Worm (Caenorhabditis elegans) whole organism, mixed stage, embryonic: Measurements from ENCODE around the gene cal-2.

ENCODE experiments used
- M03D4.4 ChIP-seq: sonication (generic microtip); optimal IDR thresholded peaks from 2 replicates; lab custom pipeline; 2017; ENCODE audit warnings: mild to moderate bottlenecking, missing genetic modification characterization, missing compliant biosample characterization
- blmp-1 ChIP-seq: fragments of 150-350 bp; optimal IDR thresholded peaks from 2 replicates; lab custom pipeline; 2014; ENCODE audit warnings: missing biosample characterization, missing genetic modification characterization
- ceh-39 ChIP-seq: fragments of 150-350 bp; optimal IDR thresholded peaks from 2 replicates; lab custom pipeline; 2014; ENCODE audit warnings: missing biosample characterization, missing genetic modification characterization
- ceh-43 ChIP-seq: fragments of 200-800 bp; sonication (Bioruptor generic); optimal IDR thresholded peaks from 2 replicates; lab custom pipeline; 2018; ENCODE audit warnings: mild to moderate bottlenecking, missing genetic modification characterization, moderate library complexity, missing compliant biosample characterization
- ces-1 ChIP-seq: fragments of 150-350 bp; optimal IDR thresholded peaks from 2 replicates; lab custom pipeline; 2014; ENCODE audit warnings: missing biosample characterization, missing genetic modification reagents, missing genetic modification characterization
- cnd-1 ChIP-seq: fragments of 200-800 bp; sonication (Bioruptor generic); optimal IDR thresholded peaks from 2 replicates; lab custom pipeline; 2018; ENCODE audit warnings: mild to moderate bottlenecking, missing genetic modification characterization, missing compliant biosample characterization
- drap-1 ChIP-seq: fragments of 200-800 bp; sonication (Bioruptor generic); optimal IDR thresholded peaks from 3 replicates; lab custom pipeline; 2018; ENCODE audit warnings: mild to moderate bottlenecking, missing genetic modification characterization, missing compliant biosample characterization
- elt-1 ChIP-seq: sonication (generic microtip); optimal IDR thresholded peaks from 2 replicates; lab custom pipeline; 2017; ENCODE audit warnings: missing genetic modification characterization, mild to moderate bottlenecking, missing compliant biosample characterization, antibody characterized with exemption, moderate library complexity, borderline replicate concordance; ENCODE audit not compliant: insufficient read depth
- elt-3 ChIP-seq: fragments of 150-350 bp; optimal IDR thresholded peaks from 2 replicates; lab custom pipeline; 2014; ENCODE audit warnings: missing biosample characterization, missing genetic modification characterization
- flh-1 ChIP-seq: fragments of 200-800 bp; sonication (Bioruptor generic); optimal IDR thresholded peaks from 2 replicates; lab custom pipeline; 2018; ENCODE audit warnings: mild to moderate bottlenecking, missing genetic modification characterization, moderate library complexity, missing compliant biosample characterization
- ham-2 ChIP-seq: fragments of 200-800 bp; sonication (Bioruptor generic); optimal IDR thresholded peaks from 2 replicates; lab custom pipeline; 2018; ENCODE audit warnings: mild to moderate bottlenecking, missing genetic modification characterization, missing compliant biosample characterization
- hlh-1 ChIP-seq: fragments of 150-350 bp; optimal IDR thresholded peaks from 2 replicates; lab custom pipeline; 2014; ENCODE audit warnings: missing biosample characterization, missing genetic modification reagents, missing genetic modification characterization
- lsy-2 ChIP-seq: fragments of 150-350 bp; optimal IDR thresholded peaks from 2 replicates; lab custom pipeline; 2014; ENCODE audit warnings: missing biosample characterization, missing genetic modification characterization
- mep-1 ChIP-seq: fragments of 150-350 bp; optimal IDR thresholded peaks from 2 replicates; lab custom pipeline; 2017; ENCODE audit warnings: missing biosample characterization, missing genetic modification reagents, missing genetic modification characterization, inconsistent platforms
- mls-2 ChIP-seq: sonication (generic microtip); optimal IDR thresholded peaks from 2 replicates; lab custom pipeline; 2016; ENCODE audit warnings: mild to moderate bottlenecking, missing genetic modification characterization, moderate library complexity, missing compliant biosample characterization
- nhr-12 ChIP-seq: fragments of 150-350 bp; optimal IDR thresholded peaks from 2 replicates; lab custom pipeline; 2014; ENCODE audit warnings: missing biosample characterization, missing genetic modification characterization
- nhr-2 ChIP-seq: fragments of 150-350 bp; optimal IDR thresholded peaks from 2 replicates; lab custom pipeline; 2014; ENCODE audit warnings: missing biosample characterization, missing genetic modification characterization
- nhr-237 ChIP-seq: fragments of 150-350 bp; optimal IDR thresholded peaks from 2 replicates; lab custom pipeline; 2014; ENCODE audit warnings: missing biosample characterization, missing genetic modification characterization
- nhr-28 ChIP-seq: fragments of 150-350 bp; optimal IDR thresholded peaks from 2 replicates; lab custom pipeline; 2014; ENCODE audit warnings: missing biosample characterization, missing genetic modification characterization
- nhr-76 ChIP-seq: sonication (generic microtip); optimal IDR thresholded peaks from 2 replicates; lab custom pipeline; 2017; ENCODE audit warnings: missing biosample characterization, missing genetic modification characterization
- pha-4 ChIP-seq: fragments of 150-350 bp; optimal IDR thresholded peaks from 2 replicates; lab custom pipeline; 2018; ENCODE audit warnings: missing biosample characterization, missing genetic modification reagents, missing genetic modification characterization
- sem-2 ChIP-seq: fragments of 200-800 bp; sonication (Bioruptor generic); optimal IDR thresholded peaks from 2 replicates; lab custom pipeline; 2018; ENCODE audit warnings: mild to moderate bottlenecking, missing genetic modification characterization, missing compliant biosample characterization
- snpc-4 ChIP-seq: fragments of 150-350 bp; optimal IDR thresholded peaks from 2 replicates; lab custom pipeline; 2014; ENCODE audit warnings: missing biosample characterization, missing genetic modification characterization
- sptf-1 ChIP-seq: sonication (generic microtip); optimal IDR thresholded peaks from 2 replicates; lab custom pipeline; 2017; ENCODE audit warnings: mild to moderate bottlenecking, missing genetic modification characterization, moderate library complexity, missing compliant biosample characterization
- tbx-8 ChIP-seq: fragments of 200-800 bp; sonication (Bioruptor generic); optimal IDR thresholded peaks from 2 replicates; lab custom pipeline; 2018; ENCODE audit warnings: mild to moderate bottlenecking, missing genetic modification characterization, moderate library complexity, missing compliant biosample characterization
- unc-120 ChIP-seq: sonication (generic microtip); optimal IDR thresholded peaks from 2 replicates; lab custom pipeline; 2017; ENCODE audit warnings: missing genetic modification characterization, missing compliant biosample characterization; ENCODE audit not compliant: poor library complexity, severe bottlenecking
- unc-39 ChIP-seq: fragments of 150-350 bp; optimal IDR thresholded peaks from 2 replicates; lab custom pipeline; 2014; ENCODE audit warnings: missing biosample characterization, missing genetic modification characterization
- unc-62 ChIP-seq: fragments of 150-350 bp; optimal IDR thresholded peaks from 2 replicates; lab custom pipeline; 2014; ENCODE audit warnings: missing biosample characterization, missing genetic modification reagents, missing genetic modification characterization
- zip-8 ChIP-seq: fragments of 150-350 bp; optimal IDR thresholded peaks from 2 replicates; lab custom pipeline; 2014; ENCODE audit warnings: missing biosample characterization, missing genetic modification characterization
- ztf-11 ChIP-seq: fragments of 150-350 bp; optimal IDR thresholded peaks from 2 replicates; lab custom pipeline; 2014; ENCODE audit warnings: missing biosample characterization, missing genetic modification characterization

The cal-2 gene

DNA sequence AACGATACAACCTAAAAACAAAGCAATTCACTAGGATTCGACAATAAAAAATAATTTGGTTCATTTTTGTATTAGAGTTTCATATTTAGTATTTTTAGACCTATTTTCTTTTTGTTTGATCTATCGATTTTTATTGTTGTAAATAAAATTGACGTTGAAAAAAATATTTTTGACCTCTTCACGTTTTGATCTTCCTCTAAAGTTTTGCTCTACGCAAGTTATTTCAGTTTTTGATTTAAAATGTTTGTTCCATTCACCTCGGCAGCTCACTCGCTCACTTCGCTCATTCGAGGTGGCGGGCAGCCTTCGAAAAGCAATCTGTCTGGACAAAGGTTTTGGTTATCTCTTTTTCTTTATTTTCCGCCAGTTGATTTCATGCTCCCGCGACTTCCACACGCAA lies 29.8 kb upstream of the cal-2 start, which contains the start of gene enol-1:
TSS of gene enol-1 (plus strand) at position 235 of the 400 bp plus-strand sequence.
- TF ChIP-seq ceh-43 (GFP tag; lab: Kevin White, UChicago) (no peak), blmp-1 (tag; lab: Kevin White, UChicago) (no peak), hlh-1 (tag; lab: Kevin White, UChicago) (no peak), M03D4.4 (tag; lab: Kevin White, UChicago) (no peak), nhr-237 (tag; lab: Kevin White, UChicago) (no peak), nhr-28 (tag; lab: Kevin White, UChicago) (no peak), zip-8 (tag; lab: Kevin White, UChicago) (no peak), elt-3 (no peak), ceh-39 (no peak), unc-120 (tag; lab: Kevin White, UChicago) (no peak), flh-1 (GFP tag; lab: Kevin White, UChicago) (no peak), sem-2 (GFP tag; lab: Kevin White, UChicago) (no peak), nhr-2 (tag; lab: Kevin White, UChicago) (no peak), sptf-1 (tag; lab: Kevin White, UChicago) (no peak), mls-2 (tag; lab: Kevin White, UChicago) (no peak), nhr-76 (no peak)

DNA sequence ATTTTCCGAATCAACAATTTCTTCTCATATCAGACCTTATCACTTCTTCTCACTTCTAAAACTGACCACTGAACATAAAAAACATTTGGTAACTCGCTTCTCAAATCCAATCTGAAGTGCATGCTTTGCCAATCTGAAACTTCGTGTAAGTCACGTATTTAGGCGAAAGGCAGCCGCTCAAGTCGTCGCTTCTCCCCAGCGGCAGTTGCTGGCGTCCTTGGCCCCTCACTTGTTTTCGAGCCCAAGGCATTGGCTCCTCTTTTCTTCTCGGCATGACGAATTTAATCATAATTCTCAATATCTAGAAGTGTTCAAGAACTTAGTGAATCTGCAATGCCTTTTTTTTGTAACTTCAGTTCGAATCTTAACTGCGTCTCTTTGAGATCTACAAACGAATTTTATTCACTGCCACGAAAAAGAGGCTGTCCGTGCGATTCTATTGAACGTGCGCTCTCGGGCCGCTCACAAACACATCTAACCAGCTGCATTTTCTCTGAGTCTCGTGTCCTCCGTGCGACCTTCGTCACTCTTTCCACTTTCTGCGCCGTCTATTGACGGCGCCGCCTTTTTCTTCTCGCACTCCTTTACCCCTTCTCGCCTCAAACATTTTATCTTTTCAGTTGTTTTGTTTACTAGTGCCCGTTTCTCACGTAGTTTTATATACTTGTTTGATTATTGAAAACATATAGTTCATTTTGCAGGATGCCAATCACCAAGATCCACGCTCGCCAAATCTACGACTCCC lies 28.9 kb upstream of the cal-2 start:
- TF ChIP-seq ham-2 (GFP tag; lab: Kevin White, UChicago) = no peak
- TF ChIP-seq elt-3 = no peak
- no peak for TF ChIP-seq snpc-4 (tag; lab: Kevin White, UChicago)
- no peak for TF ChIP-seq ceh-43 (GFP tag; lab: Kevin White, UChicago)
- TF ChIP-seq flh-1 (GFP tag; lab: Kevin White, UChicago) = no peak
- TF ChIP-seq elt-1 (tag; lab: Kevin White, UChicago) = no peak
- TF ChIP-seq nhr-2 (tag; lab: Kevin White, UChicago) = no peak
- no peak for TF ChIP-seq hlh-1 (tag; lab: Kevin White, UChicago)
- TF ChIP-seq sptf-1 (tag; lab: Kevin White, UChicago) = no peak
- TF ChIP-seq nhr-76 = no peak
- no peak for TF ChIP-seq lsy-2 (tag; lab: Kevin White, UChicago)
- no peak for TF ChIP-seq nhr-12 (tag; lab: Kevin White, UChicago)

DNA sequence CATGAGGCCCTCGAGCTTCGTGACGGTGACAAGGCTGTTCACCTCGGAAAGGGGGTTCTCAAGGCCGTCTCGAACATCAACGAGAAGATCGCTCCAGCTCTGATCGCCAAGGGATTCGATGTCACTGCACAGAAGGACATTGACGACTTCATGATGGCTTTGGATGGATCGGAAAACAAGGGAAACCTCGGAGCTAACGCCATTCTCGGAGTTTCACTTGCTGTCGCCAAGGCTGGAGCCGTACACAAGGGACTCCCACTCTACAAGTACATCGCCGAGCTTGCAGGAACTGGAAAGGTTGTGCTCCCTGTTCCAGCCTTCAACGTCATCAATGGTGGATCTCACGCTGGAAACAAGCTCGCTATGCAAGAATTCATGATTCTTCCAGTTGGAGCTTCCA lies 28.1 kb upstream of the cal-2 start:
- TF ChIP-seq ceh-39 (no peak), unc-39 (tag; lab: Kevin White, UChicago) (no peak), snpc-4 (tag; lab: Kevin White, UChicago) (no peak), sem-2 (GFP tag; lab: Kevin White, UChicago) (no peak), tbx-8 (GFP tag; lab: Kevin White, UChicago) (no peak), nhr-28 (tag; lab: Kevin White, UChicago) (no peak), blmp-1 (tag; lab: Kevin White, UChicago) (no peak), ztf-11 (tag; lab: Kevin White, UChicago) (no peak), unc-62 (no peak), ces-1 (GFP tag; lab: Kevin White, UChicago) (no peak), elt-3 (no peak), ham-2 (GFP tag; lab: Kevin White, UChicago) (no peak), nhr-2 (tag; lab: Kevin White, UChicago) (no peak), cnd-1 (tag; lab: Kevin White, UChicago) (no peak), nhr-237 (tag; lab: Kevin White, UChicago) (no peak), ceh-43 (GFP tag; lab: Kevin White, UChicago) (no peak), drap-1 (GFP tag; lab: Kevin White, UChicago) (no peak), flh-1 (GFP tag; lab: Kevin White, UChicago) (no peak)
- TF ChIP-seq, all 35 proteins: peak for 0

DNA sequence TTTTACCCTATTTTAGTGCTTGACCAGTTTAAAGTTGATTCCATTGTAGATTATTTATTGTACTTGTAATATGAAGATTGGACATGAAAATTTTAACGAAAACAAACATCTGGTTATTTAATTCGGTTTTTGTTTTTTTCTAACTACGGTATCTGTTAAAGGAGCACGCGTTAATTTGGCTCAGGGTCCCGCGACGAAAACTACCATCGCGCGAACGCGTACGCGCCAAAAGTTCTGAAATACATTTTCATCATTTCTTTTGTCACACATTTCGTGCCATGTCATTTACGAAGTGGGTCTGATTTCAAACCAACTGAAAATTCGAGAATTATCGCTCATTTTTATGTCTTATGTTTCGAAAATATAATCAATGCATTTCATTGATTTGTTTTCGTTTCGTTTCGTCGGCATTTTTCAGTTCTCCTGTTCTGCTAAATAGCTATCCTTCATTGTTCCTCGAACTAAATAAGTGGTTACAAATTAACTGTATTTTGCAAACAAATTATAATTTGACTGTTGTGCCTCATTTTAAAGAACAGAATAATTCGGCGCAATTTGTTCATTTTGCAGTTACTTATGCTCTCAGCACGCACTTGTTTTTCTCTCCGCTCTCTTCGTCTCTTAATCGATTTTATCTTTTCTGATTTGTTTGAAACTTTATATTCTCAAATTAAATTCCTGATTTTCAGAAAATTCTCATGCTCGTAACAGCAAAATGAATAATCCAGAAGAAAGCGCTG lies 26.7 kb upstream of the cal-2 start, which contains the start of gene T21B10.3:
TSS of gene T21B10.3 (plus strand) at position 690 of the 740 bp plus-strand sequence.
- TF ChIP-seq unc-62 (no peak), nhr-2 (tag; lab: Kevin White, UChicago) (no peak), tbx-8 (GFP tag; lab: Kevin White, UChicago) (no peak), ces-1 (GFP tag; lab: Kevin White, UChicago) (no peak), mls-2 (tag; lab: Kevin White, UChicago) (no peak), pha-4 (tag; lab: Kevin White, UChicago) (no peak), unc-39 (tag; lab: Kevin White, UChicago) (no peak), zip-8 (tag; lab: Kevin White, UChicago) (no peak), mep-1 (tag; lab: Kevin White, UChicago) (no peak), flh-1 (GFP tag; lab: Kevin White, UChicago) (no peak), lsy-2 (tag; lab: Kevin White, UChicago) (no peak)
